Fruit fly (Drosophila melanogaster): ENCODE measurements around the gene DEF8.

DNA sequence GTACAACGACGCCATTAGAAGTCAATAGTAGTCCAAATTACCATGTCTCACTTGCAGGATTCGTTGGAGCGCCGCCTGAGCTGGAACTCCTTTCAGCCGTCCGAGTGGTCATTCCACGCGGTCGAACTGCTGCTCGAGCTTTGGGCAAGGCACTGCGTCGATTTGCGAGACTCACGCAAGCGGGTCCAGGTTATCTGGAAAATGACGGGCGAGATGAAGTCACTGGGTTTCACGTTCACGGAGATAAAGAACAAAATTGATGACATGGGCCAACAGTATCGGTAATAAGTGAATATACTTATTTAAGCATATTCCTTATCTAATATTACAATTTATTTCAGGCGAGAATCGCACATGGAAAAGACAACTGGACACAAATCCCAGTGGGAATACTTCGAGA, 13.3 kb upstream of the DEF8 start:
- TF ChIP-seq psq (optimal IDR thresholded peaks at IDR 0.05) (no peak), CG8478 (optimal IDR thresholded peaks at IDR 0.05) (no peak), pan (optimal IDR thresholded peaks at IDR 0.05) (no peak), EcR (GFP tag; optimal IDR thresholded peaks at IDR 0.05) (no peak), usp (GFP tag; optimal IDR thresholded peaks at IDR 0.05) (no peak), Dll (optimal IDR thresholded peaks at IDR 0.05) (no peak)

Data from whole organism.